Fruit fly (Drosophila melanogaster): Measurements from ENCODE around the gene mRpL47.

Gene mRpL47

DNA sequence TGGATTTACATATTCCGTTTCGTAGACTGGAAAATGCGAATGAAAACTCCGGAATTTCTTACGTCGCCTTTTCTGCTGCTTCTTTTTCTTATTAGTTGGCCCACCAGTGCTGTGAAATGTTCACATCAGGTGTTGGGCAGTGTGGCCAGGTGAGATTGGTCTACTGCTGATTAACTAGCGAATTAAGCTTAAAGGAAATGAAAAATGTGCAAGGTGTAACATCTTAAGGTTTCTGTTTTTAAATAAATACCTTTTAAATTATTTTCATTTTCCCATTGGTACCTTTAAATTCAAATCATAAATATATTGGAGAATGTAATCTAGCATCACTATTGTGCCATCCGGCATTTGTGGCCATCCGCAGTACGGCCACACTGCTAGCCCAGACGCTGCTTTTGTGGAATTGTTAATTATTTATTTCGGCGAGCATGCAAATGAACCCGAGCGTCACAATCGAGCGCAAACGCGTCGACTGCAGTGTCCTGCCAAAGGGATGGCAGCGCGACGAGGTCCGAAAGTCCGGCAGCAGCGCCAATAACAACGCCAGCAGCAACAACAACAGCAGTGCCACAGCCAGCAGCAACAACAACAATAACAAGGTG, 43.8 kb upstream of the mRpL47 start, which contains the start of the genes AP-1mu and MBD-like (continued):
- TF ChIP-seq eyg (GFP tag; optimal IDR thresholded peaks at IDR 0.05) (peak; percentile 19), dm (GFP tag; optimal IDR thresholded peaks at IDR 0.05) (peak; percentile 30), aop (GFP tag; IDR thresholded peaks at IDR 0.05) (no peak), CG17802 (tag; optimal IDR thresholded peaks at IDR 0.05) (peak; percentile 17), CG33557 (GFP tag; optimal IDR thresholded peaks at IDR 0.05) (peak; percentile 53), Pdp1 (GFP tag; optimal IDR thresholded peaks at IDR 0.05) (peak; percentile 59 to 83), ERR (GFP tag; optimal IDR thresholded peaks at IDR 0.05) (no peak), CG3995 (GFP tag; optimal IDR thresholded peaks at IDR 0.05) (peak; percentile 51), Adf1 (GFP tag; IDR thresholded peaks at IDR 0.05) (peak; percentile 33; the same call in 1 of the 2 replicates), bab2 (GFP tag; optimal IDR thresholded peaks at IDR 0.05) (peak; percentile 62), fd96Cb (tag; optimal IDR thresholded peaks at IDR 0.05) (peak; percentile 26), CG8478 (optimal IDR thresholded peaks at IDR 0.05) (no peak), CG34422 (GFP tag; IDR thresholded peaks at IDR 0.05) (peak; percentile 59; the same call in 1 of the 3 replicates), Nf-YC (tag; optimal IDR thresholded peaks at IDR 0.05) (peak; percentile 62), CG17186 (GFP tag; optimal IDR thresholded peaks at IDR 0.05) (peak; percentile 77), p53 (GFP tag; optimal IDR thresholded peaks at IDR 0.05) (peak; percentile 2), abd-A (tag; optimal IDR thresholded peaks at IDR 0.05) (no peak), sob (GFP tag; IDR thresholded peaks at IDR 0.05) (peak; percentile 60), CG7928 (GFP tag; optimal IDR thresholded peaks at IDR 0.05) (peak; percentile 6), salm (tag; optimal IDR thresholded peaks at IDR 0.05) (no peak), klu (GFP tag; IDR thresholded peaks at IDR 0.05) (peak; percentile 41; the same call in 1 of the 2 replicates), twi (tag; optimal IDR thresholded peaks at IDR 0.05) (peak; percentile 46), jumu (GFP tag; optimal IDR thresholded peaks at IDR 0.05) (peak; percentile 69), lola (GFP tag; optimal IDR thresholded peaks at IDR 0.05) (peak in 1 of 3 experiments; percentile 62), HLH4C (GFP tag; IDR thresholded peaks at IDR 0.05; ENCODE audit: partially characterized antibody) (no peak), CG8944 (GFP tag; optimal IDR thresholded peaks at IDR 0.05) (peak; percentile 63), pb (GFP tag; optimal IDR thresholded peaks at IDR 0.05) (peak; percentile 9), so (GFP tag; IDR thresholded peaks at IDR 0.05) (no peak), Rx (GFP tag; IDR thresholded peaks at IDR 0.05) (peak; percentile 7; the same call in 1 of the 2 replicates), ewg (GFP tag; optimal IDR thresholded peaks at IDR 0.05) (peak; percentile 58), CG6683 (GFP tag; optimal IDR thresholded peaks at IDR 0.05) (no peak), CG12659 (GFP tag; optimal IDR thresholded peaks at IDR 0.05) (peak; percentile 81), pum (GFP tag; optimal IDR thresholded peaks at IDR 0.05) (peak; percentile 57), YL-1 (GFP tag; optimal IDR thresholded peaks at IDR 0.05) (peak; percentile 83), gro (GFP tag; optimal IDR thresholded peaks at IDR 0.05) (peak; percentile 65), danr (GFP tag; IDR thresholded peaks at IDR 0.05) (no peak), D19A (tag; optimal IDR thresholded peaks at IDR 0.05) (no peak), CG1647 (GFP tag; optimal IDR thresholded peaks at IDR 0.05) (peak; percentile 34), emc (GFP tag; optimal IDR thresholded peaks at IDR 0.05) (peak; percentile 1), CG10147 (GFP tag; optimal IDR thresholded peaks at IDR 0.05) (peak; percentile 46), GATAe (GFP tag; conservative IDR thresholded peaks at IDR 0.05) (peak; percentile 45; the same call in 1 of the 2 replicates), CG17359 (tag; optimal IDR thresholded peaks at IDR 0.05) (peak; percentile 36), Atf-2 (GFP tag; optimal IDR thresholded peaks at IDR 0.05) (peak; percentile 28), CG10565 (GFP tag; optimal IDR thresholded peaks at IDR 0.05) (no peak), Rfx (GFP tag; IDR thresholded peaks at IDR 0.05) (peak; percentile 76), shn (GFP tag; optimal IDR thresholded peaks at IDR 0.05) (peak; percentile 47), HmgZ (tag; optimal IDR thresholded peaks at IDR 0.05) (peak; percentile 80), tio (GFP tag; optimal IDR thresholded peaks at IDR 0.05) (no peak), CG8290 (GFP tag; optimal IDR thresholded peaks at IDR 0.05) (peak; percentile 58), CG8290 (tag; optimal IDR thresholded peaks at IDR 0.05) (no peak), ash1 (GFP tag; optimal IDR thresholded peaks at IDR 0.05) (no peak)
